Worm (Caenorhabditis elegans): ENCODE results near the gene cam-1.

The cam-1 gene

ce11 chrII:9310204-9310603 is at the start of gene cam-1:
TSS of gene cam-1 (minus strand) at chrII:9310304.
- TF ChIP-seq unc-62 (GFP tag; optimal IDR thresholded peaks at IDR 0.05), result no peak

- no peak for TF ChIP-seq unc-62 (GFP tag; optimal IDR thresholded peaks at IDR 0.05)
Observed at ce11 chrII:9358230-9358629, 48.1 kb upstream of the cam-1 start, which contains the start of gene mel-11. TSS of gene mel-11 (plus strand) at chrII:9358530.

ce11 chrII:9356723-9357122 is 46.6 kb upstream of the cam-1 start:
- no peak for TF ChIP-seq unc-62 (GFP tag; optimal IDR thresholded peaks at IDR 0.05)

- no peak for TF ChIP-seq unc-62 (GFP tag; optimal IDR thresholded peaks at IDR 0.05)
Observed at ce11 chrII:9352669-9353068, 42.6 kb upstream of the cam-1 start, which contains the start of the genes sdhb-1 and cup-15. TSS of gene sdhb-1 (minus strand) at chrII:9352731. TSS of gene cup-15 (plus strand) at chrII:9353000.

- TF ChIP-seq unc-62 (GFP tag; optimal IDR thresholded peaks at IDR 0.05), result no peak
Observed at ce11 chrII:9347444-9347843, 37.3 kb upstream of the cam-1 start.

- TF ChIP-seq unc-62 (GFP tag; optimal IDR thresholded peaks at IDR 0.05), result no peak
Observed at ce11 chrII:9346490-9346889, 36.4 kb upstream of the cam-1 start, which contains the start of gene F42A8.1. TSS of gene F42A8.1 (minus strand) at chrII:9346590.

- no peak for TF ChIP-seq unc-62 (GFP tag; optimal IDR thresholded peaks at IDR 0.05)
Observed at ce11 chrII:9345794-9346193, 35.7 kb upstream of the cam-1 start.

- no peak for TF ChIP-seq unc-62 (GFP tag; optimal IDR thresholded peaks at IDR 0.05)
Observed at ce11 chrII:9345116-9345515, 35.0 kb upstream of the cam-1 start.

- no peak for TF ChIP-seq unc-62 (GFP tag; optimal IDR thresholded peaks at IDR 0.05)
Observed at ce11 chrII:9343955-9344354, 33.9 kb upstream of the cam-1 start.

- TF ChIP-seq unc-62 (GFP tag; optimal IDR thresholded peaks at IDR 0.05), result no peak
Observed at ce11 chrII:9338859-9339258, 28.8 kb upstream of the cam-1 start, which contains the start of gene ttll-12. TSS of gene ttll-12 (plus strand) at chrII:9338997.

- TF ChIP-seq unc-62 (GFP tag; optimal IDR thresholded peaks at IDR 0.05), result no peak
Observed at ce11 chrII:9336651-9337050, 26.5 kb upstream of the cam-1 start.

ce11 chrII:9333714-9334113 is 23.6 kb upstream of the cam-1 start, which contains the start of gene scp-1:
TSS of gene scp-1 (plus strand) at chrII:9334014.
- no peak for TF ChIP-seq unc-62 (GFP tag; optimal IDR thresholded peaks at IDR 0.05)

ce11 chrII:9333034-9333433 is 22.9 kb upstream of the cam-1 start:
- no peak for TF ChIP-seq unc-62 (GFP tag; optimal IDR thresholded peaks at IDR 0.05)

- TF ChIP-seq unc-62 (GFP tag; optimal IDR thresholded peaks at IDR 0.05), result no peak
Observed at ce11 chrII:9331343-9331742, 21.2 kb upstream of the cam-1 start, which contains the start of gene eif-3.F. TSS of gene eif-3.F (plus strand) at chrII:9331643.

ce11 chrII:9329474-9329873 is 19.4 kb upstream of the cam-1 start, which contains the start of gene wbp-2:
TSS of gene wbp-2 (plus strand) at chrII:9329774.
- TF ChIP-seq unc-62 (GFP tag; optimal IDR thresholded peaks at IDR 0.05), result no peak

- TF ChIP-seq unc-62 (GFP tag; optimal IDR thresholded peaks at IDR 0.05), result no peak
Observed at ce11 chrII:9325555-9325954, 15.5 kb upstream of the cam-1 start.

- no peak for TF ChIP-seq unc-62 (GFP tag; optimal IDR thresholded peaks at IDR 0.05)
Observed at ce11 chrII:9324824-9325351, 14.8 kb upstream of the cam-1 start, which contains the start of gene eat-3. TSS of gene eat-3 (plus strand) at chrII:9324874.

ce11 chrII:9323660-9324059 is 13.6 kb upstream of the cam-1 start, which contains the start of gene egli-1:
TSS of gene egli-1 (plus strand) at chrII:9323960.
- no peak for TF ChIP-seq unc-62 (GFP tag; optimal IDR thresholded peaks at IDR 0.05)
